Worm (Caenorhabditis elegans) whole organism, late embryonic: ENCODE measurements around the gene lgx-1.

ENCODE experiments used
- C08G9.2 ChIP-seq: sonication (generic microtip); optimal IDR thresholded peaks from 2 replicates; lab custom pipeline; 2016; ENCODE audit warnings: mild to moderate bottlenecking, missing genetic modification characterization, moderate library complexity, missing compliant biosample characterization
- F13H6.1 ChIP-seq: sonication (generic microtip); optimal IDR thresholded peaks from 2 replicates; lab custom pipeline; 2016; ENCODE audit warnings: missing genetic modification characterization, missing compliant biosample characterization
- ama-1 ChIP-seq: fragments of 150-350 bp; optimal IDR thresholded peaks from 2 replicates; lab custom pipeline; 2014
- ceh-19 ChIP-seq: fragments of 200-800 bp; sonication (Bioruptor generic); optimal IDR thresholded peaks from 2 replicates; lab custom pipeline; 2018; ENCODE audit warnings: mild to moderate bottlenecking, missing genetic modification characterization, missing compliant biosample characterization
- dmd-4 ChIP-seq: sonication (generic microtip); optimal IDR thresholded peaks from 2 replicates; lab custom pipeline; 2016; ENCODE audit warnings: borderline replicate concordance, missing genetic modification characterization, missing compliant biosample characterization
- elt-2 ChIP-seq: sonication (generic microtip); optimal IDR thresholded peaks from 2 replicates; lab custom pipeline; 2016; ENCODE audit warnings: missing genetic modification reagents, missing genetic modification characterization, missing compliant biosample characterization
- fkh-10 ChIP-seq: fragments of 150-350 bp; optimal IDR thresholded peaks from 2 replicates; lab custom pipeline; 2014; ENCODE audit warnings: missing biosample characterization, missing genetic modification reagents, missing genetic modification characterization
- hlh-13 ChIP-seq: fragments of 200-800 bp; sonication (Bioruptor generic); optimal IDR thresholded peaks from 2 replicates; lab custom pipeline; 2018; ENCODE audit warnings: mild to moderate bottlenecking, missing genetic modification characterization, missing compliant biosample characterization
- hlh-30 ChIP-seq: sonication (generic microtip); optimal IDR thresholded peaks from 2 replicates; lab custom pipeline; 2017; ENCODE audit warnings: antibody characterized with exemption, missing genetic modification characterization, missing compliant biosample characterization; ENCODE audit not compliant: insufficient read depth
- pqm-1 ChIP-seq: sonication (generic microtip); optimal IDR thresholded peaks from 2 replicates; lab custom pipeline; 2016; ENCODE audit warnings: missing genetic modification characterization, missing compliant biosample characterization
- rnt-1 ChIP-seq: sonication (generic microtip); optimal IDR thresholded peaks from 2 replicates; lab custom pipeline; 2016; ENCODE audit warnings: missing genetic modification characterization, missing compliant biosample characterization
- unc-55 ChIP-seq: sonication (generic microtip); optimal IDR thresholded peaks from 2 replicates; lab custom pipeline; 2017; ENCODE audit warnings: missing biosample characterization, missing genetic modification reagents, missing genetic modification characterization

ce11 chrX:5517844-5518243, 20.5 kb downstream of the lgx-1 start:
- TF ChIP-seq rnt-1: no peak
- TF ChIP-seq C08G9.2 (tag; lab: Kevin White, UChicago): no peak
- TF ChIP-seq ceh-19 (GFP tag; lab: Kevin White, UChicago): no peak
- no peak for TF ChIP-seq hlh-30 (tag; lab: Kevin White, UChicago)
- TF ChIP-seq pqm-1 (tag; lab: Kevin White, UChicago): no peak
- TF ChIP-seq fkh-10 (GFP tag; lab: Kevin White, UChicago): no peak
- no peak for TF ChIP-seq unc-55 (GFP tag; lab: Kevin White, UChicago)
- no peak for TF ChIP-seq elt-2 (tag; lab: Kevin White, UChicago)
- no peak for TF ChIP-seq hlh-13 (GFP tag; lab: Kevin White, UChicago)
- no peak for TF ChIP-seq F13H6.1 (tag; lab: Kevin White, UChicago)
- no peak for TF ChIP-seq dmd-4 (tag; lab: Kevin White, UChicago)
- no peak for TF ChIP-seq ama-1 (lab: Kevin White, UChicago)
